Fruit fly (Drosophila melanogaster): ENCODE measurements around the gene CG3719.

CG3719 gene

dm6 chrX:1380350-1381060 is at the start of gene CG3719, which contains the start of gene CG32813:
Gene CG3719 (minus strand): TSS chrX:1380480.
Gene CG32813 (plus strand): TSS chrX:1380914.
- TF ChIP-seq CTCF (optimal IDR thresholded peaks at IDR 0.05) (peak in 1 of 2 experiments; percentile 17), CG8478 (optimal IDR thresholded peaks at IDR 0.05) (no peak)

dm6 chrX:1414269-1414668 is 34.0 kb upstream of the CG3719 start:
- TF ChIP-seq CG8478 (optimal IDR thresholded peaks at IDR 0.05), result no peak
- no peak for TF ChIP-seq CTCF (optimal IDR thresholded peaks at IDR 0.05)

- no peak for TF ChIP-seq CG8478 (optimal IDR thresholded peaks at IDR 0.05)
- TF ChIP-seq CTCF (optimal IDR thresholded peaks at IDR 0.05), result no peak
Measured at dm6 chrX:1411225-1411932, 31.1 kb upstream of the CG3719 start.

- no peak for TF ChIP-seq CTCF (optimal IDR thresholded peaks at IDR 0.05)
- no peak for TF ChIP-seq CG8478 (optimal IDR thresholded peaks at IDR 0.05)
Measured at dm6 chrX:1410312-1410711, 30.0 kb upstream of the CG3719 start.

- TF ChIP-seq CTCF (optimal IDR thresholded peaks at IDR 0.05) (no peak), CG8478 (optimal IDR thresholded peaks at IDR 0.05) (no peak)
Measured at dm6 chrX:1408964-1409363, 28.7 kb upstream of the CG3719 start, which contains the start of gene futsch. Gene futsch (plus strand): TSS chrX:1409069.

dm6 chrX:1407683-1408082 is 27.4 kb upstream of the CG3719 start:
- TF ChIP-seq CTCF (optimal IDR thresholded peaks at IDR 0.05) (no peak), CG8478 (optimal IDR thresholded peaks at IDR 0.05) (no peak)

- TF ChIP-seq CTCF (optimal IDR thresholded peaks at IDR 0.05) (no peak), CG8478 (optimal IDR thresholded peaks at IDR 0.05) (no peak)
Measured at dm6 chrX:1405779-1406178, 25.5 kb upstream of the CG3719 start.

dm6 chrX:1405012-1405411 is 24.7 kb upstream of the CG3719 start:
- TF ChIP-seq CG8478 (optimal IDR thresholded peaks at IDR 0.05), result no peak
- peak; percentile 58 to 66 for TF ChIP-seq CTCF (optimal IDR thresholded peaks at IDR 0.05)

- TF ChIP-seq CG8478 (optimal IDR thresholded peaks at IDR 0.05), result peak; percentile 65
- TF ChIP-seq CTCF (optimal IDR thresholded peaks at IDR 0.05), result peak; percentile 56
Measured at dm6 chrX:1399056-1400003, 19.1 kb upstream of the CG3719 start.

- TF ChIP-seq CG8478 (optimal IDR thresholded peaks at IDR 0.05) (no peak), CTCF (optimal IDR thresholded peaks at IDR 0.05) (no peak)
Measured at dm6 chrX:1398455-1399055, 18.3 kb upstream of the CG3719 start.

dm6 chrX:1397649-1398454 is 17.6 kb upstream of the CG3719 start:
- no peak for TF ChIP-seq CTCF (optimal IDR thresholded peaks at IDR 0.05)
- no peak for TF ChIP-seq CG8478 (optimal IDR thresholded peaks at IDR 0.05)

dm6 chrX:1392875-1393274 is 12.6 kb upstream of the CG3719 start, which contains the start of gene Rilpl:
Gene Rilpl (plus strand): TSS chrX:1393054.
- TF ChIP-seq CG8478 (optimal IDR thresholded peaks at IDR 0.05), result no peak
- peak; percentile 22 to 26 for TF ChIP-seq CTCF (optimal IDR thresholded peaks at IDR 0.05)

dm6 chrX:1388148-1388703 is 7.9 kb upstream of the CG3719 start:
- TF ChIP-seq CTCF (optimal IDR thresholded peaks at IDR 0.05), result no peak
- no peak for TF ChIP-seq CG8478 (optimal IDR thresholded peaks at IDR 0.05)
